Fruit fly (Drosophila melanogaster) whole organism, larva: Measurements from ENCODE around the gene CG31867.

Source experiments
- noc ChIP-seq: fragments of 200-800 bp; sonication (Bioruptor generic); optimal IDR thresholded peaks from 3 replicates; lab custom pipeline; 2019; ENCODE audit warnings: missing biosample characterization, mild to moderate bottlenecking, missing genetic modification characterization, moderate library complexity

Gene CG31867

dm6 chr2L:11145317-11145716 lies at the start of gene CG31867:
Gene CG31867 (minus strand): TSS chr2L:11145417.
- TF ChIP-seq noc (tag; lab: Kevin White, UChicago): no peak

- TF ChIP-seq noc (tag; lab: Kevin White, UChicago): no peak
Measured at dm6 chr2L:11192691-11193090, 47.5 kb upstream of the CG31867 start.

dm6 chr2L:11190165-11190564 lies 44.9 kb upstream of the CG31867 start:
- TF ChIP-seq noc (tag; lab: Kevin White, UChicago): peak; percentile 6

DNA sequence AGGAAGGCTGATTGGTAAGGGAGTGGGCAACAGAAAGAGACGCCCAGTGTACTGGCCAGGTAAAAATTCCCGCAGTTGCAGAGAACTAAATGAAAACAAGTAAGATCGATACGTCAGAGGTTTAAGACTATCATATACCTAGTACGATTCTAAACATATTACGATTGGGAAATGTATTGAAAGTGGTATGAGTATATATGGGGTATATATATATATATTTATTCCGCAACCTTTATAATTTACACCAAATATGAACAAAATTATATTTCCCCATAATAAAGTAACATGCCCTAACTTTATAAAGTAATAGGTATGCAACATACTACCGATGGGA lies 43.9 kb upstream of the CG31867 start:
- peak; percentile 1 for TF ChIP-seq noc (tag; lab: Kevin White, UChicago)

- no peak for TF ChIP-seq noc (tag; lab: Kevin White, UChicago)
Measured at dm6 chr2L:11188395-11189115, 43.3 kb upstream of the CG31867 start.

DNA sequence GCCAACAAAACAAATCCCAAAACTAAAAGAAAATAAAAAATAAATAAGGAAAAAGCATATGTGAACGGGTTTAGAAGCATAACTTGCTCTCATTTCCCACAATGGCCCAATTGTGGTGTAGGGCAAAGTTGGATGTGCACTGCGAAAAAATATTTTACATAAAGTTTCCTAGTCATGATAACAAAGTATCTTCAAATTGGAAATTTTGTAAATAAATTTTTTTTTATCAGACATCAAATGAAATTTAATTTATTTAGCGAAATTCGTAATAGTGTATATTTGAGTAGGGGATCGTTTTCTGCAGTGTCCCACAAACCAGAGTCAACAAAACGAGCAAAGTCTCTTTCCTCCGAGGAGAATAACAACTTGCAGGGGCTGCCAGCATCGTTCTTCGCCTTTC lies 38.9 kb upstream of the CG31867 start:
- TF ChIP-seq noc (tag; lab: Kevin White, UChicago): no peak

DNA sequence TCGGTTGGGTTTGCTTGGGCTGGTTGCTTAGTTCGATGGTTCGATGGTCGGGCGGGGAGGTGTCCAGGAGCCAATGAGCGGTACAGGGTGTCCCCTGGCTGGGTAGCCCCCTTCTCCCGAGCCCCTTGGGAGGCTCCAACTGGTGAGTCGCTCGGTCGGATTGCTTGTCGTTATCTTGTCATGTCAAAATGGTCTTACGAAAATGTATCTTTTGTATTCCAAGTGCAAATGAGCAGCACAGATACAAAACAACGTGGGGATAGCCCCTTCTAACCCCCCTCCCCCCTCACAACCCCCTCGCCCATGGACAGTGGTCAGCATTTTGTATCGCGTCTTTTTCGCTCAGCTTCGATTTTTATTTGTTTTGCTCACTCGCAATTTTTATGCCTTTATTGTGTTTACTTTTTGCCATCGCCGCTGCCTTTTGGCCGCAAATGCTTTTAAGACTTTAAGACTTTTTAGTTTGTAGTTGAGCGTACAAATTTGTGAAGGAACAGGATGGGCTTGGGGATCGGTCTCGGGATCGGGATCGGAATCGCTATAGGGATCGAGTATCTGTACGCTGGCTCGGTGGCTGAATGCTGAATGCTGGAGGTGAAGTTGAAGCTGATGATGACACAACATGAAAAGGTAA lies 37.5 kb upstream of the CG31867 start:
- no peak for TF ChIP-seq noc (tag; lab: Kevin White, UChicago)

- TF ChIP-seq noc (tag; lab: Kevin White, UChicago): no peak
Measured at dm6 chr2L:11182148-11182593, 37.0 kb upstream of the CG31867 start.

- no peak for TF ChIP-seq noc (tag; lab: Kevin White, UChicago)
Measured at dm6 chr2L:11178826-11179391, 33.7 kb upstream of the CG31867 start, which contains the start of gene Boh2. Gene Boh2 (plus strand): TSS chr2L:11179032.

dm6 chr2L:11178334-11178733 lies 33.1 kb upstream of the CG31867 start:
- no peak for TF ChIP-seq noc (tag; lab: Kevin White, UChicago)

- TF ChIP-seq noc (tag; lab: Kevin White, UChicago): no peak
Measured at dm6 chr2L:11175393-11176258, 30.4 kb upstream of the CG31867 start.

dm6 chr2L:11171615-11172356 lies 26.6 kb upstream of the CG31867 start, which contains the start of gene Vm32E:
Gene Vm32E (minus strand): TSS chr2L:11171665.
- TF ChIP-seq noc (tag; lab: Kevin White, UChicago): no peak

- TF ChIP-seq noc (tag; lab: Kevin White, UChicago): no peak
Measured at dm6 chr2L:11170549-11170948, 25.3 kb upstream of the CG31867 start.

dm6 chr2L:11169904-11170303 lies 24.7 kb upstream of the CG31867 start:
- no peak for TF ChIP-seq noc (tag; lab: Kevin White, UChicago)
